Worm (Caenorhabditis elegans): ENCODE measurements around the gene ubxn-3.

DNA sequence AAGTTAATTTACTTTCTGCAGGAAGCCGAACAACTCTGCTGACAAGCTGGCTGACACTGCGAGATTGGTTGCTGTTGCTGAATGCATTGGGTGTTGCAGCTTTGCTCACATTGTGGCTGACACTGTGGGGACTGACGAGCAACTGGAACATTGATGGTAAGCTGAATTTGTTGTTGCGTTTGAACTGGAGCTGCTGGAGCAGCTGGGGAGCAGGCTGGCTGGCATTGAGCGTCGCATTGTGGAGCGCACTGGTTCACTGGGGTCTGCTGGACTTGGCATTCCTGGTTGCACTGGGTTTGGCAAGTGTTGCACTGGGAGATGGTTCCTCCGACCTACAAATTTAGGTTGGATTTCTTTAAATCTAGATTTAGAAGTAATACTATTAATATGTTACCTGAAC lies 27.9 kb downstream of the ubxn-3 start:
- no peak for TF ChIP-seq blmp-1 (tag; optimal IDR thresholded peaks at IDR 0.05; ENCODE audit: insufficient read depth)
- TF ChIP-seq nhr-21 (tag; optimal IDR thresholded peaks at IDR 0.05) = no peak
